Fruit fly (Drosophila melanogaster) S2 (cell line): ENCODE measurements around the gene Jhbp12.

Source experiments
- CG8478 ChIP-seq: fragments of >200 bp; optimal IDR thresholded peaks from 2 replicates; lab custom pipeline; 2018
- CTCF ChIP-seq, 2 experiments: fragments of >200 bp; optimal IDR thresholded peaks; 2 replicates each; lab custom pipeline; 2018

DNA sequence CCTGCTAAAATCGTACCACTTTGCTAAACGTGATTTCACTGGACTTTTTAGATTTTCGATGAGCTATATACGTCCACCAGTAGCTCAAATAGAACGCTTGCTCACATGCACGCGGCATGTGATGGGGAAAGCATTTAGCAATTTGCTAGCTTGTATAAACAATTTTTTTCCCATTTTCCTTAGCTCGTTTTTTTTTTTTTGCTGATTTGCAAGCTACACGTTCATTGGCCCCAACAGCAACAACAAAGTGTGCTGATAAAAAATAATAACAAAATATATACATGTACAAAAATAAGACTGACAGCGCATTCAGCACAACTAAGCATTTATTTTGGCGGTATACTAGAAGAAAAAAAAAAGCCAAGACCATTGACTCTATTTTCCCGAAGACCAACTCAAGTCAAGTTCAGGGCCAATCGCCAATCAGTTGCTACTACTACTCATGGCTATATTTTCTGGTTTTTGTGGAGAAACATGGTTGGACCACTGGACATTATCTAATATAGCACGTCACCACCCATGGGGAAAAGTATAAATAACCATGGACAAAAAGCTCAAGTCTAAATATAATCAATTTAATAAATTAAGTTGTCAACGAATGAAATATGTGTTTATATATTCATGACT, 51.3 kb downstream of the Jhbp12 start:
- TF ChIP-seq CTCF (optimal IDR thresholded peaks at IDR 0.05; lab: Kevin White, UChicago), result no peak
- no peak for TF ChIP-seq CG8478 (lab: Kevin White, UChicago)
